Fruit fly (Drosophila melanogaster): Measurements from ENCODE around the gene wts.
A peak's percentile ranks its signal among the peaks of the same experiment; 100 is the strongest.

Gene wts

dm6 chr3R:30805196-30805595 lies 1.2 kb downstream of the wts start (continued):
- TF ChIP-seq bab2 (GFP tag; optimal IDR thresholded peaks at IDR 0.05) (no peak), CG7839 (tag; optimal IDR thresholded peaks at IDR 0.05) (peak; percentile 43), CG4282 (GFP tag; optimal IDR thresholded peaks at IDR 0.05) (no peak), CG1024 (GFP tag; IDR thresholded peaks at IDR 0.05) (0 out of 2 replicates have a peak, but pooled peaks have one; percentile 15), CG33557 (GFP tag; optimal IDR thresholded peaks at IDR 0.05) (no peak), CG7786 (GFP tag; optimal IDR thresholded peaks at IDR 0.05) (peak; percentile 4), slp2 (GFP tag; optimal IDR thresholded peaks at IDR 0.05) (no peak), Ptx1 (GFP tag; IDR thresholded peaks at IDR 0.05) (0 out of 2 replicates have a peak, but pooled peaks have one; percentile 21), nmo (GFP tag; optimal IDR thresholded peaks at IDR 0.05) (peak; percentile 42), CG4820 (GFP tag; optimal IDR thresholded peaks at IDR 0.05) (peak; percentile 8), btn (GFP tag; optimal IDR thresholded peaks at IDR 0.05) (no peak), Awh (GFP tag; IDR thresholded peaks at IDR 0.05) (0 out of 2 replicates have a peak, but pooled peaks have one; percentile 32), Doc3 (GFP tag; IDR thresholded peaks at IDR 0.05; ENCODE audit: partially characterized antibody) (no peak), ap (GFP tag; IDR thresholded peaks at IDR 0.05) (no peak), CG6791 (GFP tag; IDR thresholded peaks at IDR 0.05; ENCODE audit: partially characterized antibody) (no peak), dysf (GFP tag; IDR thresholded peaks at IDR 0.05) (peak; percentile 47; the same call in 1 of the 3 replicates), eve (GFP tag; optimal IDR thresholded peaks at IDR 0.05) (peak in 1 of 2 experiments; percentile 76), Scr (GFP tag; IDR thresholded peaks at IDR 0.05; ENCODE audit: partially characterized antibody) (no peak), Xrp1 (GFP tag; IDR thresholded peaks at IDR 0.05) (peak; percentile 42; the same call in 1 of the 2 replicates), maf-S (GFP tag; optimal IDR thresholded peaks at IDR 0.05) (no peak), CG10979 (tag; optimal IDR thresholded peaks at IDR 0.05) (no peak), row (GFP tag; IDR thresholded peaks at IDR 0.05) (0 out of 3 replicates have a peak, but pooled peaks have one; percentile 36), vvl (GFP tag; IDR thresholded peaks at IDR 0.05) (no peak), Xbp1 (GFP tag; optimal IDR thresholded peaks at IDR 0.05) (peak; percentile 20), stc (GFP tag; IDR thresholded peaks at IDR 0.05) (peak; percentile 65), CG7372 (GFP tag; IDR thresholded peaks at IDR 0.05) (no peak), Sox100B (GFP tag; optimal IDR thresholded peaks at IDR 0.05) (peak; percentile 29), Sry-β (GFP tag; optimal IDR thresholded peaks at IDR 0.05) (no peak), gfzf (GFP tag; optimal IDR thresholded peaks at IDR 0.05) (no peak), CG10147 (GFP tag; optimal IDR thresholded peaks at IDR 0.05) (no peak), grau (tag; optimal IDR thresholded peaks at IDR 0.05) (peak; percentile 85), D (optimal IDR thresholded peaks at IDR 0.05) (no peak), D (GFP tag; optimal IDR thresholded peaks at IDR 0.05) (no peak), Stat92E (GFP tag; optimal IDR thresholded peaks at IDR 0.05) (no peak), Ssrp (tag; optimal IDR thresholded peaks at IDR 0.05) (peak; percentile 24), CG3407 (GFP tag; optimal IDR thresholded peaks at IDR 0.05) (no peak), CG17361 (GFP tag; IDR thresholded peaks at IDR 0.05) (no peak; the same call in 2 of the 3 replicates), CG4328 (GFP tag; optimal IDR thresholded peaks at IDR 0.05) (no peak), nom (GFP tag; optimal IDR thresholded peaks at IDR 0.05) (peak; percentile 12), CG15269 (tag; optimal IDR thresholded peaks at IDR 0.05) (peak; percentile 32), danr (GFP tag; IDR thresholded peaks at IDR 0.05) (no peak), trem (tag; optimal IDR thresholded peaks at IDR 0.05) (peak; percentile 7), hbn (GFP tag; IDR thresholded peaks at IDR 0.05; ENCODE audit: partially characterized antibody) (no peak), MBD-R2 (GFP tag; IDR thresholded peaks at IDR 0.05) (no peak), CG18764 (GFP tag; optimal IDR thresholded peaks at IDR 0.05) (no peak), fd64A (GFP tag; optimal IDR thresholded peaks at IDR 0.05) (no peak), CG17359 (tag; optimal IDR thresholded peaks at IDR 0.05) (peak; percentile 42), pzg (GFP tag; optimal IDR thresholded peaks at IDR 0.05) (no peak), CG3995 (GFP tag; optimal IDR thresholded peaks at IDR 0.05) (no peak), cad (GFP tag; optimal IDR thresholded peaks at IDR 0.05) (no peak), seq (GFP tag; IDR thresholded peaks at IDR 0.05) (no peak)

Data from whole organism, embryonic.